Worm (Caenorhabditis elegans) whole organism, late embryonic: Measurements from ENCODE around the gene ZC262.7.

Experiments
- F13H6.1 ChIP-seq: sonication (generic microtip); optimal IDR thresholded peaks from 2 replicates; lab custom pipeline; 2016; ENCODE audit warnings: missing genetic modification characterization, missing compliant biosample characterization
- T23F11.4 ChIP-seq: fragments of 200-800 bp; sonication (Bioruptor generic); optimal IDR thresholded peaks from 2 replicates; lab custom pipeline; 2018; ENCODE audit warnings: mild to moderate bottlenecking, missing genetic modification characterization, missing compliant biosample characterization
- ahr-1 ChIP-seq: sonication (generic microtip); optimal IDR thresholded peaks from 2 replicates; lab custom pipeline; 2016; ENCODE audit warnings: missing genetic modification characterization, missing compliant biosample characterization
- ceh-14 ChIP-seq: sonication (generic microtip); optimal IDR thresholded peaks from 2 replicates; lab custom pipeline; 2016; ENCODE audit warnings: missing genotype, missing genetic modification characterization, missing compliant biosample characterization
- ceh-19 ChIP-seq: fragments of 200-800 bp; sonication (Bioruptor generic); optimal IDR thresholded peaks from 2 replicates; lab custom pipeline; 2018; ENCODE audit warnings: mild to moderate bottlenecking, missing genetic modification characterization, missing compliant biosample characterization
- ceh-2 ChIP-seq: sonication (generic microtip); optimal IDR thresholded peaks from 2 replicates; lab custom pipeline; 2016; ENCODE audit warnings: missing genotype, missing genetic modification characterization, missing compliant biosample characterization
- ceh-24 ChIP-seq: sonication (generic microtip); optimal IDR thresholded peaks from 2 replicates; lab custom pipeline; 2016; ENCODE audit warnings: mild to moderate bottlenecking, missing genetic modification characterization, missing compliant biosample characterization
- ceh-30 ChIP-seq: fragments of 150-350 bp; optimal IDR thresholded peaks from 2 replicates; lab custom pipeline; 2014; ENCODE audit warnings: missing biosample characterization, missing genetic modification characterization
- ceh-31 ChIP-seq: sonication (generic microtip); optimal IDR thresholded peaks from 2 replicates; lab custom pipeline; 2016; ENCODE audit warnings: missing genetic modification characterization, missing compliant biosample characterization
- ceh-34 ChIP-seq: sonication (generic microtip); optimal IDR thresholded peaks from 2 replicates; lab custom pipeline; 2016; ENCODE audit warnings: mild to moderate bottlenecking, missing genetic modification characterization, missing compliant biosample characterization
- ceh-45 ChIP-seq: fragments of 200-800 bp; sonication (Bioruptor generic); IDR thresholded peaks from 2 replicates; pipeline ENCODE4 v1.3.6; 2022; ENCODE audit warnings: missing genetic modification reagents, missing genetic modification characterization, missing compliant biosample characterization
- ceh-9 ChIP-seq: sonication (generic microtip); optimal IDR thresholded peaks from 2 replicates; lab custom pipeline; 2016; ENCODE audit warnings: mild to moderate bottlenecking, missing genetic modification characterization, inconsistent platforms, missing compliant biosample characterization
- dmd-4 ChIP-seq: sonication (generic microtip); optimal IDR thresholded peaks from 2 replicates; lab custom pipeline; 2016; ENCODE audit warnings: borderline replicate concordance, missing genetic modification characterization, missing compliant biosample characterization
- elt-4 ChIP-seq: sonication (generic microtip); optimal IDR thresholded peaks from 2 replicates; lab custom pipeline; 2016; ENCODE audit warnings: missing genetic modification characterization, missing compliant biosample characterization
- eyg-1 ChIP-seq: sonication (generic microtip); optimal IDR thresholded peaks from 2 replicates; lab custom pipeline; 2016; ENCODE audit warnings: missing genotype, missing genetic modification characterization, missing compliant biosample characterization
- hlh-15 ChIP-seq: sonication (generic microtip); optimal IDR thresholded peaks from 2 replicates; lab custom pipeline; 2016; ENCODE audit warnings: missing genetic modification characterization, missing compliant biosample characterization
- lim-6 ChIP-seq: sonication (generic microtip); optimal IDR thresholded peaks from 2 replicates; lab custom pipeline; 2016; ENCODE audit warnings: missing genetic modification characterization, missing compliant biosample characterization
- mec-3 ChIP-seq: sonication (generic microtip); optimal IDR thresholded peaks from 2 replicates; lab custom pipeline; 2016; ENCODE audit warnings: borderline replicate concordance, missing genetic modification characterization, missing compliant biosample characterization
- nfya-1 ChIP-seq: sonication (generic microtip); optimal IDR thresholded peaks from 2 replicates; lab custom pipeline; 2017; ENCODE audit warnings: missing genetic modification characterization, mild to moderate bottlenecking, missing compliant biosample characterization, antibody characterized with exemption, moderate library complexity
- nhr-11 ChIP-seq: fragments of 150-350 bp; optimal IDR thresholded peaks from 2 replicates; lab custom pipeline; 2014; ENCODE audit warnings: missing biosample characterization, missing genetic modification characterization
- odd-2 ChIP-seq: sonication (generic microtip); optimal IDR thresholded peaks from 2 replicates; lab custom pipeline; 2017; ENCODE audit warnings: antibody characterized with exemption, mild to moderate bottlenecking, missing genetic modification characterization, missing compliant biosample characterization
- pat-9 ChIP-seq: fragments of 200-800 bp; sonication (Bioruptor generic); optimal IDR thresholded peaks from 2 replicates; lab custom pipeline; 2018; ENCODE audit warnings: mild to moderate bottlenecking, missing genetic modification characterization, moderate library complexity, missing compliant biosample characterization
- pax-1 ChIP-seq: fragments of 150-350 bp; optimal IDR thresholded peaks from 2 replicates; lab custom pipeline; 2014; ENCODE audit warnings: missing biosample characterization, missing genetic modification characterization
- pha-2 ChIP-seq: sonication (generic microtip); optimal IDR thresholded peaks from 2 replicates; lab custom pipeline; 2017; ENCODE audit warnings: mild to moderate bottlenecking, missing genetic modification characterization, missing compliant biosample characterization
- pqm-1 ChIP-seq: sonication (generic microtip); optimal IDR thresholded peaks from 2 replicates; lab custom pipeline; 2016; ENCODE audit warnings: missing genetic modification characterization, missing compliant biosample characterization
- pros-1 ChIP-seq: fragments of 150-350 bp; optimal IDR thresholded peaks from 2 replicates; lab custom pipeline; 2014; ENCODE audit warnings: missing biosample characterization, missing genetic modification reagents, missing genetic modification characterization
- rnt-1 ChIP-seq: sonication (generic microtip); optimal IDR thresholded peaks from 2 replicates; lab custom pipeline; 2016; ENCODE audit warnings: missing genetic modification characterization, missing compliant biosample characterization
- sox-2 ChIP-seq: fragments of 200-800 bp; sonication (Bioruptor generic); IDR thresholded peaks from 2 replicates; pipeline ENCODE4 v1.3.6; 2022; ENCODE audit warnings: missing genetic modification reagents, missing genetic modification characterization, missing compliant biosample characterization
- syd-9 ChIP-seq: sonication (generic microtip); optimal IDR thresholded peaks from 2 replicates; lab custom pipeline; 2016; ENCODE audit warnings: mild to moderate bottlenecking, missing genetic modification characterization, moderate library complexity, missing compliant biosample characterization
- tbx-2 ChIP-seq: sonication (generic microtip); optimal IDR thresholded peaks from 2 replicates; lab custom pipeline; 2016; ENCODE audit warnings: missing genetic modification characterization, missing compliant biosample characterization
- ttx-3 ChIP-seq: sonication (generic microtip); optimal IDR thresholded peaks from 2 replicates; lab custom pipeline; 2016; ENCODE audit warnings: missing genetic modification reagents, missing genetic modification characterization, missing compliant biosample characterization
- unc-3 ChIP-seq, 2 experiments: fragments of 200-800 bp in 1 of 2; sonication (Bioruptor generic) in 1 of 2; sonication (generic microtip) in 1 of 2; conservative IDR thresholded peaks in 1 of 2; optimal IDR thresholded peaks in 1 of 2; 2 replicates each; pipeline versions ENCODE4 v1.3.6 to Lab custom; 2016 to 2022; ENCODE audit warnings: missing compliant biosample characterization in 2 of 2, missing genetic modification characterization in 2 of 2, missing genetic modification reagents in 1 of 2
- unc-42 ChIP-seq: sonication (generic microtip); optimal IDR thresholded peaks from 2 replicates; lab custom pipeline; 2016; ENCODE audit warnings: missing genotype, missing genetic modification characterization, missing compliant biosample characterization
- unc-86 ChIP-seq: sonication (generic microtip); optimal IDR thresholded peaks from 2 replicates; lab custom pipeline; 2016; ENCODE audit warnings: missing genetic modification characterization, missing compliant biosample characterization

Gene ZC262.7

DNA sequence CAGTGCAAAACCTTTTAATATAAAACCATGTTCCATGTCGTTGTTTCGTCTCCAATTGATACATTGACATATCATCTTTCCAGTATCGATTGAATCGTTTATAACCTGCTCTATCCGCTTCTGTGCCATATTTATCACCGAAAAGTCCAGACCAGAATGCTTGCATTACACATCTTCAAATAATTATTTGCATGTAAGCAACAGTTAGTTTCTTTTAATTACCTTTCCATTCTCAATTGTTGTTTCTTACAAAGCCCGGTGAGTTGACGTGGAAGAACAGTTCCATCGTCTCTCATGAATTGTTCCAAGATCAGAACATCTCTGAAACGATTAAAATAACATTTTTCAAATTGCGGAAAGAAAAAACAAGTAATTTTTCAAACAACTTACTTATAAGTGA, 12.9 kb downstream of the ZC262.7 start, which contains the start of gene iglr-2:
TSS of gene iglr-2 (minus strand) at position 101 of the 400 bp plus-strand sequence.
- TF ChIP-seq lim-6 (no peak), hlh-15 (no peak), nhr-11 (tag; lab: Kevin White, UChicago) (no peak), pat-9 (tag; lab: Kevin White, UChicago) (no peak), eyg-1 (tag; lab: Kevin White, UChicago) (no peak), ceh-30 (tag; lab: Kevin White, UChicago) (no peak), tbx-2 (no peak), ceh-45 (no peak), pax-1 (tag; lab: Kevin White, UChicago) (no peak), pqm-1 (tag; lab: Kevin White, UChicago) (no peak), mec-3 (no peak), nfya-1 (tag; lab: Kevin White, UChicago) (no peak), ceh-34 (tag; lab: Kevin White, UChicago) (no peak), ttx-3 (tag; lab: Kevin White, UChicago) (no peak), elt-4 (tag; lab: Kevin White, UChicago) (no peak), ceh-24 (tag; lab: Kevin White, UChicago) (no peak)

DNA sequence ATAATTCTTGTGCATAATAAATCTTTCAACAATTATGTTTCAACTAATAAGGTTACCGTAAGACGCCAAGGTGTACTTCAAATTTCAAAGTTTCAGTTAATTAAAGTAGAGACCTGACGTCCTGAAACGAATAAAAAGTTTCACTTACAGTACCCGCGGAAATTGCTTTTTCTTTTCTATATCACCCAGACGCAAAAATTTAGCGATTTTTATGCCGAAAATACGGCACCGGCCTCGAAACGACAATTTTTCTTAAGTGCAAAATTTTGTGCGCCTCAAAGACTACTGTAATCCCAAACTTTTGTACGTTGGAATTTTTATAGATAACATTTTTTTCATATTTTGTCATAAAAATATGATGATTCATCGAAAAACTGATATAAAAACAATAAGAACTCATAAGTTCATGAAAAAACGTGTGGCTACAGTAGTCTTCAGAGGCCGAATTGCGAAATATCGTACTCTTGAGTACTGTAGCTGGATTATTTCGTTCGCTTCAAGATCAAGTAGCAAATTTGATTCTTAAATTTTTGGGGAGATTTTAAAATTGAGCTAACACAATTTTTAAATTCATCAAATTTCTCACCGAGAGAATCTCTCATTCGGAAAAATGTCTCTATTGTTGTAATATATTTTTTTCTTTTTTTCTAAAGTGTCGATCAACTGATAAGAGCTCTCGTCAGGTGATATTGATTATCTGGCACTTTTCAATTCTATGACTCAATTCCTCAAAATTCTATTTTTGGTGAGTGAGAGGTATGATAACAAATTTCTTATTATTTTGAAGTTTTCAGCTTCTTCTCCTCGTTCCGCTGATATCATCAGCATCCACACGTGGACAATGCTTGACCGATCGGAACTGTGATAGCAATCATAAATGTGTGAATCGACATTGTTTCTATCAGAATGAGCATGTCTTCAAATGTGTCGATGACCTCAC, 18.3 kb downstream of the ZC262.7 start, which contains the start of gene ZC262.13:
TSS of gene ZC262.13 (plus strand) at position 641 of the 940 bp plus-strand sequence.
- TF ChIP-seq lim-6 (no peak), ceh-34 (tag; lab: Kevin White, UChicago) (no peak), ceh-2 (tag; lab: Kevin White, UChicago) (no peak), hlh-15 (no peak), odd-2 (tag; lab: Kevin White, UChicago) (no peak), unc-86 (tag; lab: Kevin White, UChicago) (no peak), mec-3 (no peak), pha-2 (tag; lab: Kevin White, UChicago) (no peak)

DNA sequence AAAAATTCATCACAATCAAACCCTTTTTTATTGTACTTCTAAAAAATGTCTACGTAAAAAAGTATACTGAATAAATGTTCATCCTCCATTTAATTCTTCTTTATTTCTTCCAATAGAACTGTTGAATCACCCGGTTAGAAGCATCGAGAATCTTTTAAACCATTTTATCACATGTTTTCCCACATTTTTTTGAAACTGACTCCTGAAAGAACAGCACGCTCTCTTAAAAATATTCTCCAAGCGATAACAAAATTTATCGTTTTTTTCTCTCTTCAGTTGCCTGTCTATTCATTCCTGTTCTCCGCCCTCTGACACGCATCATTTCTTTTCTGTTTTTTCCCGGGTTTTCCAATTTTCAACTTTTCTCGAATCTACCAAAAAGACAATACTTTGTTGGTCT, 19.7 kb downstream of the ZC262.7 start, which contains the start of gene F10E9.12:
TSS of gene F10E9.12 (plus strand) at position 131 of the 400 bp plus-strand sequence.
- TF ChIP-seq unc-42 (tag; lab: Kevin White, UChicago), result no peak
- TF ChIP-seq ceh-31, result no peak
- no peak for TF ChIP-seq T23F11.4 (GFP tag; lab: Kevin White, UChicago)
- TF ChIP-seq ceh-14 (tag; lab: Kevin White, UChicago), result no peak
- no peak for TF ChIP-seq F13H6.1
- TF ChIP-seq rnt-1, result no peak
- no peak for TF ChIP-seq sox-2 (GFP tag; lab: Robert Waterston, UW)
- no peak for TF ChIP-seq ahr-1
- TF ChIP-seq ceh-19 (GFP tag; lab: Kevin White, UChicago), result no peak
- TF ChIP-seq ceh-9 (tag; lab: Kevin White, UChicago), result no peak
- TF ChIP-seq ceh-24 (tag; lab: Kevin White, UChicago), result no peak
- no peak for TF ChIP-seq unc-3 (GFP tag; conservative IDR thresholded peaks at IDR 0.05; lab: Robert Waterston, UW)
- TF ChIP-seq unc-3 (tag; optimal IDR thresholded peaks at IDR 0.05; lab: Kevin White, UChicago), result no peak
- no peak for TF ChIP-seq tbx-2
- TF ChIP-seq dmd-4 (tag; lab: Kevin White, UChicago), result no peak
- TF ChIP-seq odd-2 (tag; lab: Kevin White, UChicago), result no peak
- TF ChIP-seq syd-9, result no peak
- TF ChIP-seq nfya-1 (tag; lab: Kevin White, UChicago), result no peak
- TF ChIP-seq nhr-11 (tag; lab: Kevin White, UChicago), result no peak
- no peak for TF ChIP-seq lim-6
- TF ChIP-seq pros-1 (tag; lab: Kevin White, UChicago), result no peak
